Worm (Caenorhabditis elegans) whole organism, late embryonic: ENCODE data around the gene C08B6.6.

Experiments used
- C38D4.7 ChIP-seq: fragments of 200-800 bp; sonication (Bioruptor generic); optimal IDR thresholded peaks from 2 replicates; lab custom pipeline; 2018; ENCODE audit warnings: mild to moderate bottlenecking, missing genetic modification characterization, moderate library complexity, missing compliant biosample characterization
- F13H6.1 ChIP-seq: sonication (generic microtip); optimal IDR thresholded peaks from 2 replicates; lab custom pipeline; 2016; ENCODE audit warnings: missing genetic modification characterization, missing compliant biosample characterization
- K09A11.1 ChIP-seq: sonication (generic microtip); optimal IDR thresholded peaks from 2 replicates; lab custom pipeline; 2017; ENCODE audit warnings: antibody characterized with exemption, mild to moderate bottlenecking, missing genetic modification characterization, missing compliant biosample characterization; ENCODE audit not compliant: insufficient read depth
- T23F11.4 ChIP-seq: fragments of 200-800 bp; sonication (Bioruptor generic); optimal IDR thresholded peaks from 2 replicates; lab custom pipeline; 2018; ENCODE audit warnings: mild to moderate bottlenecking, missing genetic modification characterization, missing compliant biosample characterization
- Y22D7AL.16 ChIP-seq: sonication (generic microtip); optimal IDR thresholded peaks from 2 replicates; lab custom pipeline; 2016; ENCODE audit warnings: missing genetic modification characterization, missing compliant biosample characterization
- ceh-14 ChIP-seq: sonication (generic microtip); optimal IDR thresholded peaks from 2 replicates; lab custom pipeline; 2016; ENCODE audit warnings: missing genotype, missing genetic modification characterization, missing compliant biosample characterization
- ceh-18 ChIP-seq: sonication (generic microtip); optimal IDR thresholded peaks from 2 replicates; lab custom pipeline; 2016; ENCODE audit warnings: missing genetic modification characterization, missing compliant biosample characterization
- ceh-2 ChIP-seq: sonication (generic microtip); optimal IDR thresholded peaks from 2 replicates; lab custom pipeline; 2016; ENCODE audit warnings: missing genotype, missing genetic modification characterization, missing compliant biosample characterization
- ceh-24 ChIP-seq: sonication (generic microtip); optimal IDR thresholded peaks from 2 replicates; lab custom pipeline; 2016; ENCODE audit warnings: mild to moderate bottlenecking, missing genetic modification characterization, missing compliant biosample characterization
- ceh-30 ChIP-seq: fragments of 150-350 bp; optimal IDR thresholded peaks from 2 replicates; lab custom pipeline; 2014; ENCODE audit warnings: missing biosample characterization, missing genetic modification characterization
- ceh-45 ChIP-seq: fragments of 200-800 bp; sonication (Bioruptor generic); IDR thresholded peaks from 2 replicates; pipeline ENCODE4 v1.3.6; 2022; ENCODE audit warnings: missing genetic modification reagents, missing genetic modification characterization, missing compliant biosample characterization
- ceh-48 ChIP-seq: sonication (generic microtip); optimal IDR thresholded peaks from 2 replicates; lab custom pipeline; 2016; ENCODE audit warnings: missing genetic modification characterization, inconsistent platforms, missing compliant biosample characterization
- ceh-9 ChIP-seq: sonication (generic microtip); optimal IDR thresholded peaks from 2 replicates; lab custom pipeline; 2016; ENCODE audit warnings: mild to moderate bottlenecking, missing genetic modification characterization, inconsistent platforms, missing compliant biosample characterization
- dmd-4 ChIP-seq: sonication (generic microtip); optimal IDR thresholded peaks from 2 replicates; lab custom pipeline; 2016; ENCODE audit warnings: borderline replicate concordance, missing genetic modification characterization, missing compliant biosample characterization
- dve-1 ChIP-seq: sonication (generic microtip); optimal IDR thresholded peaks from 2 replicates; lab custom pipeline; 2017; ENCODE audit warnings: antibody characterized with exemption, mild to moderate bottlenecking, missing genetic modification characterization, missing compliant biosample characterization
- elt-2 ChIP-seq: sonication (generic microtip); optimal IDR thresholded peaks from 2 replicates; lab custom pipeline; 2016; ENCODE audit warnings: missing genetic modification reagents, missing genetic modification characterization, missing compliant biosample characterization
- elt-4 ChIP-seq: sonication (generic microtip); optimal IDR thresholded peaks from 2 replicates; lab custom pipeline; 2016; ENCODE audit warnings: missing genetic modification characterization, missing compliant biosample characterization
- ets-4 ChIP-seq: sonication (generic microtip); optimal IDR thresholded peaks from 2 replicates; lab custom pipeline; 2016; ENCODE audit warnings: missing genetic modification characterization, missing compliant biosample characterization
- fkh-10 ChIP-seq: fragments of 150-350 bp; optimal IDR thresholded peaks from 2 replicates; lab custom pipeline; 2014; ENCODE audit warnings: missing biosample characterization, missing genetic modification reagents, missing genetic modification characterization
- gmeb-2 ChIP-seq: sonication (generic microtip); optimal IDR thresholded peaks from 2 replicates; lab custom pipeline; 2016; ENCODE audit warnings: missing genetic modification characterization, inconsistent platforms, missing compliant biosample characterization
- hlh-13 ChIP-seq: fragments of 200-800 bp; sonication (Bioruptor generic); optimal IDR thresholded peaks from 2 replicates; lab custom pipeline; 2018; ENCODE audit warnings: mild to moderate bottlenecking, missing genetic modification characterization, missing compliant biosample characterization
- hlh-30 ChIP-seq: sonication (generic microtip); optimal IDR thresholded peaks from 2 replicates; lab custom pipeline; 2017; ENCODE audit warnings: antibody characterized with exemption, missing genetic modification characterization, missing compliant biosample characterization; ENCODE audit not compliant: insufficient read depth
- lim-6 ChIP-seq: sonication (generic microtip); optimal IDR thresholded peaks from 2 replicates; lab custom pipeline; 2016; ENCODE audit warnings: missing genetic modification characterization, missing compliant biosample characterization
- lin-11 ChIP-seq: fragments of 200-800 bp; sonication (Bioruptor generic); optimal IDR thresholded peaks from 2 replicates; lab custom pipeline; 2018; ENCODE audit warnings: mild to moderate bottlenecking, missing genetic modification characterization, missing compliant biosample characterization
- madf-2 ChIP-seq: sonication (generic microtip); optimal IDR thresholded peaks from 2 replicates; lab custom pipeline; 2017; ENCODE audit warnings: missing genetic modification characterization, missing compliant biosample characterization
- nhr-11 ChIP-seq: fragments of 150-350 bp; optimal IDR thresholded peaks from 2 replicates; lab custom pipeline; 2014; ENCODE audit warnings: missing biosample characterization, missing genetic modification characterization
- npax-4 ChIP-seq: sonication (generic microtip); optimal IDR thresholded peaks from 2 replicates; lab custom pipeline; 2016; ENCODE audit warnings: missing genetic modification characterization, missing compliant biosample characterization
- pat-9 ChIP-seq: fragments of 200-800 bp; sonication (Bioruptor generic); optimal IDR thresholded peaks from 2 replicates; lab custom pipeline; 2018; ENCODE audit warnings: mild to moderate bottlenecking, missing genetic modification characterization, moderate library complexity, missing compliant biosample characterization
- pax-1 ChIP-seq: fragments of 150-350 bp; optimal IDR thresholded peaks from 2 replicates; lab custom pipeline; 2014; ENCODE audit warnings: missing biosample characterization, missing genetic modification characterization
- pha-4 ChIP-seq: fragments of 150-350 bp; optimal IDR thresholded peaks from 2 replicates; lab custom pipeline; 2018; ENCODE audit warnings: missing biosample characterization, missing genetic modification reagents, missing genetic modification characterization
- pqm-1 ChIP-seq: sonication (generic microtip); optimal IDR thresholded peaks from 2 replicates; lab custom pipeline; 2016; ENCODE audit warnings: missing genetic modification characterization, missing compliant biosample characterization
- pros-1 ChIP-seq: fragments of 150-350 bp; optimal IDR thresholded peaks from 2 replicates; lab custom pipeline; 2014; ENCODE audit warnings: missing biosample characterization, missing genetic modification reagents, missing genetic modification characterization
- ref-2 ChIP-seq: sonication (generic microtip); optimal IDR thresholded peaks from 2 replicates; lab custom pipeline; 2016; ENCODE audit warnings: missing genetic modification characterization, missing compliant biosample characterization
- sox-2 ChIP-seq: fragments of 200-800 bp; sonication (Bioruptor generic); IDR thresholded peaks from 2 replicates; pipeline ENCODE4 v1.3.6; 2022; ENCODE audit warnings: missing genetic modification reagents, missing genetic modification characterization, missing compliant biosample characterization
- syd-9 ChIP-seq: sonication (generic microtip); optimal IDR thresholded peaks from 2 replicates; lab custom pipeline; 2016; ENCODE audit warnings: mild to moderate bottlenecking, missing genetic modification characterization, moderate library complexity, missing compliant biosample characterization
- tbx-7 ChIP-seq: sonication (generic microtip); optimal IDR thresholded peaks from 2 replicates; lab custom pipeline; 2016; ENCODE audit warnings: missing genotype, missing genetic modification characterization, missing compliant biosample characterization
- ttx-3 ChIP-seq: sonication (generic microtip); optimal IDR thresholded peaks from 2 replicates; lab custom pipeline; 2016; ENCODE audit warnings: missing genetic modification reagents, missing genetic modification characterization, missing compliant biosample characterization
- unc-55 ChIP-seq: sonication (generic microtip); optimal IDR thresholded peaks from 2 replicates; lab custom pipeline; 2017; ENCODE audit warnings: missing biosample characterization, missing genetic modification reagents, missing genetic modification characterization

Gene C08B6.6

ce11 chrV:10080905-10081304 is 42.5 kb upstream of the C08B6.6 start:
- TF ChIP-seq hlh-13 (GFP tag; lab: Kevin White, UChicago): no peak
- TF ChIP-seq lim-6 (tag; lab: Kevin White, UChicago): no peak
- no peak for TF ChIP-seq Y22D7AL.16 (tag; lab: Kevin White, UChicago)
- TF ChIP-seq T23F11.4 (GFP tag; lab: Kevin White, UChicago): no peak
- TF ChIP-seq ceh-45 (GFP tag; lab: Robert Waterston, UW): no peak
- no peak for TF ChIP-seq nhr-11 (tag; lab: Kevin White, UChicago)
- TF ChIP-seq ceh-48 (tag; lab: Kevin White, UChicago): no peak
- no peak for TF ChIP-seq ets-4 (tag; lab: Kevin White, UChicago)
- TF ChIP-seq hlh-30: no peak
- no peak for TF ChIP-seq dve-1
- TF ChIP-seq pha-4 (tag; lab: Kevin White, UChicago): no peak
- no peak for TF ChIP-seq tbx-7
- TF ChIP-seq npax-4 (tag; lab: Kevin White, UChicago): no peak
- no peak for TF ChIP-seq ceh-18 (tag; lab: Kevin White, UChicago)
- TF ChIP-seq ceh-9: no peak
- no peak for TF ChIP-seq pat-9 (tag; lab: Kevin White, UChicago)
- TF ChIP-seq syd-9: no peak
- no peak for TF ChIP-seq ceh-2 (tag; lab: Kevin White, UChicago)
- no peak for TF ChIP-seq madf-2 (tag; lab: Kevin White, UChicago)

ce11 chrV:10081636-10082035 is 41.8 kb upstream of the C08B6.6 start, which contains the start of gene nhr-205:
TSS of gene nhr-205 (minus strand) at chrV:10081776.
- TF ChIP-seq ets-4 (tag; lab: Kevin White, UChicago): no peak
- TF ChIP-seq fkh-10 (GFP tag; lab: Kevin White, UChicago): no peak
- TF ChIP-seq ceh-30 (tag; lab: Kevin White, UChicago): peak; percentile 51
- TF ChIP-seq lin-11 (tag; lab: Kevin White, UChicago): no peak
- no peak for TF ChIP-seq pros-1 (tag; lab: Kevin White, UChicago)
- no peak for TF ChIP-seq ceh-14
- TF ChIP-seq C38D4.7 (GFP tag; lab: Kevin White, UChicago): no peak
- TF ChIP-seq gmeb-2: no peak
- TF ChIP-seq, all 69 proteins: peak for 1

- TF ChIP-seq Y22D7AL.16 (tag; lab: Kevin White, UChicago) (no peak), ceh-24 (tag; lab: Kevin White, UChicago) (no peak), ceh-30 (tag; lab: Kevin White, UChicago) (peak; percentile 100), unc-55 (GFP tag; lab: Kevin White, UChicago) (peak; percentile 54)
Observed at ce11 chrV:10083999-10084468, 39.4 kb upstream of the C08B6.6 start, which contains the start of gene nhr-12. TSS of gene nhr-12 (minus strand) at chrV:10084049.

ce11 chrV:10084864-10085263 is 38.6 kb upstream of the C08B6.6 start, which contains the start of gene R04B5.6:
TSS of gene R04B5.6 (plus strand) at chrV:10085164.
- TF ChIP-seq elt-2 (tag; lab: Kevin White, UChicago): no peak
- TF ChIP-seq ceh-48 (tag; lab: Kevin White, UChicago): no peak
- TF ChIP-seq F13H6.1 (tag; lab: Kevin White, UChicago): no peak
- TF ChIP-seq gmeb-2: no peak
- no peak for TF ChIP-seq Y22D7AL.16 (tag; lab: Kevin White, UChicago)
- no peak for TF ChIP-seq K09A11.1 (tag; lab: Kevin White, UChicago)
- no peak for TF ChIP-seq ceh-18 (tag; lab: Kevin White, UChicago)
- TF ChIP-seq T23F11.4 (GFP tag; lab: Kevin White, UChicago): no peak
- no peak for TF ChIP-seq pax-1
- TF ChIP-seq sox-2 (GFP tag; lab: Robert Waterston, UW): no peak
- no peak for TF ChIP-seq dmd-4 (tag; lab: Kevin White, UChicago)
- no peak for TF ChIP-seq ceh-2 (tag; lab: Kevin White, UChicago)
- no peak for TF ChIP-seq ttx-3
- no peak for TF ChIP-seq ceh-30 (tag; lab: Kevin White, UChicago)
- no peak for TF ChIP-seq tbx-7
- TF ChIP-seq pqm-1: no peak
- TF ChIP-seq pros-1 (tag; lab: Kevin White, UChicago): no peak
- no peak for TF ChIP-seq ref-2
- no peak for TF ChIP-seq elt-4
